Worm (Caenorhabditis elegans): ENCODE measurements around the gene R13A1.5.

The R13A1.5 gene

ce11 chrIV:7154356-7154755, 37.3 kb downstream of the R13A1.5 start, which contains the start of gene C34D4.2:
Gene C34D4.2 (plus strand): TSS chrIV:7154656.
- TF ChIP-seq nhr-71 (tag; optimal IDR thresholded peaks at IDR 0.05), result no peak
- no peak for TF ChIP-seq tlp-1 (tag; optimal IDR thresholded peaks at IDR 0.05)
- no peak for TF ChIP-seq sptf-1 (tag; optimal IDR thresholded peaks at IDR 0.05)
- TF ChIP-seq fos-1 (tag; optimal IDR thresholded peaks at IDR 0.05), result no peak
- no peak for TF ChIP-seq blmp-1 (tag; optimal IDR thresholded peaks at IDR 0.05)
- TF ChIP-seq lin-39 (tag; optimal IDR thresholded peaks at IDR 0.05), result no peak
- TF ChIP-seq nhr-237 (tag; optimal IDR thresholded peaks at IDR 0.05), result no peak
- TF ChIP-seq nhr-20 (tag; optimal IDR thresholded peaks at IDR 0.05), result no peak
- no peak for TF ChIP-seq dsc-1 (tag; optimal IDR thresholded peaks at IDR 0.05)
- TF ChIP-seq nhr-47 (tag; optimal IDR thresholded peaks at IDR 0.05), result no peak
- TF ChIP-seq mep-1 (tag; optimal IDR thresholded peaks at IDR 0.05), result no peak
- no peak for TF ChIP-seq zip-4 (GFP tag; optimal IDR thresholded peaks at IDR 0.05)
- no peak for TF ChIP-seq lin-35 (GFP tag; optimal IDR thresholded peaks at IDR 0.05)
- TF ChIP-seq nhr-11 (tag; optimal IDR thresholded peaks at IDR 0.05), result no peak
- no peak for TF ChIP-seq elt-2 (tag; optimal IDR thresholded peaks at IDR 0.05)
- TF ChIP-seq nhr-90 (tag; optimal IDR thresholded peaks at IDR 0.05; ENCODE audit: poor library complexity), result no peak
- TF ChIP-seq C34B4.2 (tag; optimal IDR thresholded peaks at IDR 0.05), result no peak
- TF ChIP-seq nhr-84 (tag; optimal IDR thresholded peaks at IDR 0.05), result no peak
- TF ChIP-seq elt-3 (tag; optimal IDR thresholded peaks at IDR 0.05), result no peak

DNA sequence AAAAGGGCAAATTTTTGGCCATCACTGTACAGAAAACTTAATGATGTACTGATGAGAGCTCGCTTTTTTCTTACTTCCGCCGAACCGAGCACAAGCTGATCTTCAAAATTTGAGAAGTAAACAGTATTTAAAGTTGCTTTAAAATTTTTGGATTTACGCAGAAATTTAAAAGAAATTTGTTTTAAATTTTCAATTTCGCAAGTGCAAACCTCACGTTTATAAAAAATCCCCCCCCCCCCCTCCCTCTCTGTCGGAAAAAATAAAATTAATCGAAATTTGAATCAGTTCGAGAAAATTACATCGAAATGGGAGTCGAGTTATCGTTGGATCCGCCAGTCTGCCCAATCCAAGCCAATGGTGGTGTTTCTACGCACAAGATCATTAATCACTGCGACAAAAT, 38.3 kb downstream of the R13A1.5 start, which contains the start of gene C34D4.3:
TSS of gene C34D4.3 (plus strand) at position 301 of the 400 bp plus-strand sequence.
- TF ChIP-seq nhr-84 (tag; optimal IDR thresholded peaks at IDR 0.05), result no peak
- no peak for TF ChIP-seq ces-1 (GFP tag; optimal IDR thresholded peaks at IDR 0.05)
- no peak for TF ChIP-seq swsn-7 (tag; optimal IDR thresholded peaks at IDR 0.05)
- no peak for TF ChIP-seq ceh-82 (tag; optimal IDR thresholded peaks at IDR 0.05)
- no peak for TF ChIP-seq unc-86 (tag; optimal IDR thresholded peaks at IDR 0.05)
- TF ChIP-seq nhr-20 (tag; optimal IDR thresholded peaks at IDR 0.05), result no peak
- no peak for TF ChIP-seq nhr-90 (tag; optimal IDR thresholded peaks at IDR 0.05; ENCODE audit: poor library complexity)
- no peak for TF ChIP-seq ztf-11 (tag; optimal IDR thresholded peaks at IDR 0.05)
- TF ChIP-seq pqm-1 (tag; optimal IDR thresholded peaks at IDR 0.05), result no peak
- TF ChIP-seq nhr-47 (tag; optimal IDR thresholded peaks at IDR 0.05), result no peak
- TF ChIP-seq zag-1 (tag; optimal IDR thresholded peaks at IDR 0.05), result no peak
- no peak for TF ChIP-seq tbx-2 (tag; optimal IDR thresholded peaks at IDR 0.05)
- no peak for TF ChIP-seq pax-3 (tag; optimal IDR thresholded peaks at IDR 0.05)

- TF ChIP-seq nhr-85 (tag), result peak; percentile 55
- no peak for TF ChIP-seq nhr-71 (tag; optimal IDR thresholded peaks at IDR 0.05)
Measured at ce11 chrIV:7152409-7152808, 39.2 kb downstream of the R13A1.5 start, which contains the start of gene col-113. Gene col-113 (minus strand): TSS chrIV:7152509.

DNA sequence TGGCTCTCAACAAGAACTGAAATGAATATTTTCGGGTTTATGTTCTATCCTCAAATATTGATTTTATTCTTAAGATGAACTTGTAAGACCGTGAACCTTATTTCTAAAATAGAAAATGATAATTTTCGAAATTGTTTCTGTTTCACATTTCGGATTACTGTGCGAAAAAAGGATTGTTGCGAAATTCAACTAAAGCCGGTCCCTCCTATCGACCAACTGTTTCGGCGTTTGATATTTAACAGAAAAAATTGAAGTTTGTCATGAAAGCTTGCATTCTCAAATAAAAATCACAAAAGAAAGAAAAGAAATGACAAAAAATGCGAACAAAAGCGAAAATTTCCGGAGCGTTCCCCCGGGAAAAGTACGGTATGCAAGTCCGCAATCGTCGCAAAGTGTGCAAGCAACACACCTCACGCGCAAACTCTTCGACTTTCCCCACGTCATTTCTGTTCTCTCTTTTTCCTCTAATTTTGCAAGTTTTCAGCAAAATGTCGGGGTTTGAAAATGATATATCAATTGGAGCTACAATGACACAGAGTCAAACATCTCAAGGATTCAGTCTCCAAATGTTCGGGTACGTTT, 42.5 kb downstream of the R13A1.5 start, which contains the start of gene C34D4.4:
TSS of gene C34D4.4 (plus strand) at position 342 of the 582 bp plus-strand sequence.
- TF ChIP-seq sup-37 (GFP tag; optimal IDR thresholded peaks at IDR 0.05) (no peak), fkh-8 (tag; optimal IDR thresholded peaks at IDR 0.05) (peak; percentile 31), lin-35 (GFP tag; optimal IDR thresholded peaks at IDR 0.05) (peak; percentile 57 to 72), xbp-1 (tag; optimal IDR thresholded peaks at IDR 0.05) (peak; percentile 9), snpc-4 (tag; optimal IDR thresholded peaks at IDR 0.05) (peak; percentile 3), lin-15B (tag; optimal IDR thresholded peaks at IDR 0.05) (peak; percentile 35), ceh-82 (tag; optimal IDR thresholded peaks at IDR 0.05) (peak in 2 of 3 experiments; percentile 3 to 48), nhr-47 (tag; optimal IDR thresholded peaks at IDR 0.05) (peak; percentile 45), efl-1 (optimal IDR thresholded peaks at IDR 0.05) (peak; percentile 61 to 64), efl-1 (GFP tag; optimal IDR thresholded peaks at IDR 0.05 in 1 of 2) (peak; percentile 61 to 95), zip-4 (GFP tag; optimal IDR thresholded peaks at IDR 0.05) (peak; percentile 61), lin-14 (GFP tag; optimal IDR thresholded peaks at IDR 0.05) (peak; percentile 53), lin-39 (tag; optimal IDR thresholded peaks at IDR 0.05) (no peak), mep-1 (tag; optimal IDR thresholded peaks at IDR 0.05) (peak; percentile 20), nhr-28 (tag; optimal IDR thresholded peaks at IDR 0.05) (no peak), nhr-71 (tag; optimal IDR thresholded peaks at IDR 0.05) (peak; percentile 36), skn-1 (tag; optimal IDR thresholded peaks at IDR 0.05) (peak; percentile 39), F16B12.6 (tag; optimal IDR thresholded peaks at IDR 0.05) (peak; percentile 92), mef-2 (tag; optimal IDR thresholded peaks at IDR 0.05) (no peak), isw-1 (GFP tag; IDR thresholded peaks at IDR 0.05) (peak; percentile 17; the same call in 1 of the 2 replicates), dpl-1 (GFP tag; optimal IDR thresholded peaks at IDR 0.05) (peak; percentile 32 to 60 (median 58)), lsy-2 (tag; optimal IDR thresholded peaks at IDR 0.05) (peak; percentile 90 to 98), ceh-63 (GFP tag; optimal IDR thresholded peaks at IDR 0.05) (no peak), rnt-1 (tag; optimal IDR thresholded peaks at IDR 0.05) (peak; percentile 19), unc-98 (GFP tag; IDR thresholded peaks at IDR 0.05) (no peak)

Measured in whole organism, L1 larva.